Fruit fly (Drosophila melanogaster) whole organism, prepupa: ENCODE measurements around the gene CG31523.

Experiments used
- CG11902 ChIP-seq: fragments of 200-800 bp; sonication (Bioruptor generic); optimal IDR thresholded peaks from 3 replicates; lab custom pipeline; 2016; ENCODE audit warnings: missing biosample characterization, missing genetic modification characterization
- CG3919 ChIP-seq: fragments of 200-800 bp; sonication (Bioruptor generic); optimal IDR thresholded peaks from 3 replicates; lab custom pipeline; 2016; ENCODE audit warnings: missing biosample characterization, missing genetic modification characterization
- CG6163 ChIP-seq: fragments of 200-800 bp; sonication (Bioruptor generic); IDR thresholded peaks from 3 replicates; pipeline ENCODE4 v1.3.6; 2022; ENCODE audit warnings: missing biosample characterization, missing genetic modification characterization
- CG7368 ChIP-seq: fragments of 200-800 bp; sonication (Bioruptor generic); optimal IDR thresholded peaks from 3 replicates; lab custom pipeline; 2016; ENCODE audit warnings: missing biosample characterization, missing genetic modification characterization
- CG8632 ChIP-seq: fragments of 200-800 bp; sonication (Bioruptor generic); optimal IDR thresholded peaks from 3 replicates; lab custom pipeline; 2016; ENCODE audit warnings: missing biosample characterization, missing genetic modification characterization
- CG9139 ChIP-seq: fragments of 200-800 bp; sonication (Bioruptor generic); optimal IDR thresholded peaks from 3 replicates; lab custom pipeline; 2017; ENCODE audit warnings: missing biosample characterization, mild to moderate bottlenecking, missing genetic modification characterization
- Eip93F ChIP-seq: fragments of 200-800 bp; sonication (Bioruptor generic); optimal IDR thresholded peaks from 2 replicates; lab custom pipeline; 2016; ENCODE audit warnings: missing biosample characterization, mild to moderate bottlenecking, missing genetic modification characterization
- Ets96B ChIP-seq: fragments of 200-800 bp; optimal IDR thresholded peaks from 2 replicates; lab custom pipeline; 2019; ENCODE audit warnings: missing biosample characterization, mild to moderate bottlenecking, missing genetic modification characterization, moderate library complexity
- Sox102F ChIP-seq: fragments of 200-800 bp; sonication (Bioruptor generic); optimal IDR thresholded peaks from 2 replicates; lab custom pipeline; 2016; ENCODE audit warnings: missing biosample characterization, mild to moderate bottlenecking, missing genetic modification characterization
- dac ChIP-seq: fragments of 200-800 bp; sonication (Bioruptor generic); optimal IDR thresholded peaks from 2 replicates; lab custom pipeline; 2017; ENCODE audit warnings: missing biosample characterization, mild to moderate bottlenecking, missing genetic modification characterization
- net ChIP-seq: fragments of 200-800 bp; sonication (Bioruptor generic); optimal IDR thresholded peaks from 3 replicates; lab custom pipeline; 2016; ENCODE audit warnings: missing biosample characterization, missing genetic modification characterization
- ss ChIP-seq, 2 experiments: fragments of 200-800 bp; sonication (Bioruptor generic); optimal IDR thresholded peaks; 2 replicates in 1 of 2; 3 replicates in 1 of 2; lab custom pipeline; 2017 to 2018; ENCODE audit warnings: mild to moderate bottlenecking in 2 of 2, missing biosample characterization in 2 of 2, missing genetic modification characterization in 2 of 2, moderate library complexity in 1 of 2
- vri ChIP-seq: fragments of 200-800 bp; sonication (Bioruptor generic); optimal IDR thresholded peaks from 3 replicates; lab custom pipeline; 2016; ENCODE audit warnings: missing biosample characterization, mild to moderate bottlenecking, missing genetic modification characterization

DNA sequence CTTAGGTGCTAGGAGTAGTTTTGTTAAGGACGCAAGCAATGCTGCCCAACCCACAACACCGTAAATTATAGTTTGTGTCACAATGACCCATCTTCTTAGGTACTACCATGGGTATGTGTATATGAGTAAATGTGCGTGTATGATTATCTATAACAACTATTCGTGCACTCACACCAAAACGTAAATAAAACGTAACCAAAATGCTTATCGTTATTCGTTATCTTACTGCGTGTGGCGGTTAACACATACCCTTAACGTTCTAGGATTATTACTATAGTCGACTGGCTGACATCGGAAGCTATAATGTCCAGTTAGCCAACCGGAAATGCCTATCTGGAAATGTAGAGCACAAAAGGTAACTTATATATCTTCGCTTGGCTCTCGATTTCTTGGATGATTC is 33.9 kb downstream of the CG31523 start:
- TF ChIP-seq CG8632 (GFP tag; lab: Kevin White, UChicago) = no peak
- no peak for TF ChIP-seq dac (GFP tag; lab: Kevin White, UChicago)
- no peak for TF ChIP-seq Ets96B (tag; lab: Kevin White, UChicago)
- no peak for TF ChIP-seq CG9139 (GFP tag; lab: Kevin White, UChicago)
- TF ChIP-seq CG7368 (GFP tag; lab: Kevin White, UChicago) = no peak
- TF ChIP-seq CG6163 = no peak
- no peak for TF ChIP-seq vri
- no peak for TF ChIP-seq Eip93F
- TF ChIP-seq CG3919 (GFP tag; lab: Kevin White, UChicago) = no peak
- TF ChIP-seq CG11902 (GFP tag; lab: Kevin White, UChicago) = no peak
- TF ChIP-seq Sox102F (GFP tag; lab: Kevin White, UChicago) = no peak
- TF ChIP-seq ss (GFP tag; optimal IDR thresholded peaks at IDR 0.05; lab: Kevin White, UChicago) = no peak
- TF ChIP-seq net = no peak
